Worm (Caenorhabditis elegans) whole organism, late embryonic: ENCODE results near the gene Y57E12AL.2.

ENCODE experiments used
- F13H6.1 ChIP-seq: sonication (generic microtip); optimal IDR thresholded peaks from 2 replicates; lab custom pipeline; 2016; ENCODE audit warnings: missing genetic modification characterization, missing compliant biosample characterization
- ceh-45 ChIP-seq: fragments of 200-800 bp; sonication (Bioruptor generic); IDR thresholded peaks from 2 replicates; pipeline ENCODE4 v1.3.6; 2022; ENCODE audit warnings: missing genetic modification reagents, missing genetic modification characterization, missing compliant biosample characterization
- dmd-4 ChIP-seq: sonication (generic microtip); optimal IDR thresholded peaks from 2 replicates; lab custom pipeline; 2016; ENCODE audit warnings: borderline replicate concordance, missing genetic modification characterization, missing compliant biosample characterization
- ets-4 ChIP-seq: sonication (generic microtip); optimal IDR thresholded peaks from 2 replicates; lab custom pipeline; 2016; ENCODE audit warnings: missing genetic modification characterization, missing compliant biosample characterization
- nfya-1 ChIP-seq: sonication (generic microtip); optimal IDR thresholded peaks from 2 replicates; lab custom pipeline; 2017; ENCODE audit warnings: missing genetic modification characterization, mild to moderate bottlenecking, missing compliant biosample characterization, antibody characterized with exemption, moderate library complexity
- nhr-11 ChIP-seq: fragments of 150-350 bp; optimal IDR thresholded peaks from 2 replicates; lab custom pipeline; 2014; ENCODE audit warnings: missing biosample characterization, missing genetic modification characterization
- nhr-232 ChIP-seq: sonication (generic microtip); optimal IDR thresholded peaks from 2 replicates; lab custom pipeline; 2016; ENCODE audit warnings: missing genetic modification characterization, missing compliant biosample characterization
- pha-4 ChIP-seq: fragments of 150-350 bp; optimal IDR thresholded peaks from 2 replicates; lab custom pipeline; 2018; ENCODE audit warnings: missing biosample characterization, missing genetic modification reagents, missing genetic modification characterization
- pqm-1 ChIP-seq: sonication (generic microtip); optimal IDR thresholded peaks from 2 replicates; lab custom pipeline; 2016; ENCODE audit warnings: missing genetic modification characterization, missing compliant biosample characterization
- rnt-1 ChIP-seq: sonication (generic microtip); optimal IDR thresholded peaks from 2 replicates; lab custom pipeline; 2016; ENCODE audit warnings: missing genetic modification characterization, missing compliant biosample characterization
- unc-86 ChIP-seq: sonication (generic microtip); optimal IDR thresholded peaks from 2 replicates; lab custom pipeline; 2016; ENCODE audit warnings: missing genetic modification characterization, missing compliant biosample characterization

- no peak for TF ChIP-seq dmd-4 (tag; lab: Kevin White, UChicago)
- no peak for TF ChIP-seq pqm-1 (tag; lab: Kevin White, UChicago)
- TF ChIP-seq unc-86 (tag; lab: Kevin White, UChicago) = no peak
- no peak for TF ChIP-seq rnt-1 (tag; lab: Kevin White, UChicago)
- no peak for TF ChIP-seq pha-4 (tag; lab: Kevin White, UChicago)
- no peak for TF ChIP-seq F13H6.1
- no peak for TF ChIP-seq ceh-45 (GFP tag; lab: Robert Waterston, UW)
- TF ChIP-seq nhr-11 (tag; lab: Kevin White, UChicago) = no peak
- no peak for TF ChIP-seq ets-4 (tag; lab: Kevin White, UChicago)
- TF ChIP-seq nfya-1 = no peak
- TF ChIP-seq nhr-232 (tag; lab: Kevin White, UChicago) = no peak
These were observed 14.4 kb downstream of the Y57E12AL.2 start, which contains the start of gene F27B10.1 for ce11 chrV:7072309-7072708.
